Fruit fly (Drosophila melanogaster) whole organism, prepupa: Measurements from ENCODE around the gene Qsox4.

Experiments
- Blimp-1 ChIP-seq: fragments of 200-800 bp; sonication (Bioruptor generic); optimal IDR thresholded peaks from 3 replicates; lab custom pipeline; 2017; ENCODE audit warnings: missing biosample characterization, missing genetic modification characterization, mild to moderate bottlenecking, moderate library complexity, missing genetic modification reagents
- CG10631 ChIP-seq: fragments of 200-800 bp; sonication (Bioruptor generic); optimal IDR thresholded peaks from 2 replicates; lab custom pipeline; 2016; ENCODE audit warnings: missing biosample characterization, missing genetic modification characterization
- CG10669 ChIP-seq: fragments of 200-800 bp; sonication (Bioruptor generic); optimal IDR thresholded peaks from 3 replicates; lab custom pipeline; 2018; ENCODE audit warnings: missing biosample characterization, mild to moderate bottlenecking, missing genetic modification characterization, moderate library complexity
- CG11294 ChIP-seq: fragments of 200-800 bp; sonication (Bioruptor generic); IDR thresholded peaks from 2 replicates; pipeline ENCODE4 v1.3.6; 2022; ENCODE audit warnings: missing biosample characterization, missing genetic modification characterization
- CG11762 ChIP-seq: fragments of 200-800 bp; sonication (Bioruptor generic); optimal IDR thresholded peaks from 3 replicates; lab custom pipeline; 2016; ENCODE audit warnings: missing biosample characterization, missing genetic modification characterization; ENCODE audit not compliant: insufficient read depth
- CG15336 ChIP-seq: fragments of 200-800 bp; sonication (Bioruptor generic); IDR thresholded peaks from 2 replicates; pipeline ENCODE4 v1.3.6; 2022; ENCODE audit warnings: missing biosample characterization, missing genetic modification characterization
- CG16779 ChIP-seq: fragments of 200-800 bp; sonication (Bioruptor generic); optimal IDR thresholded peaks from 3 replicates; lab custom pipeline; 2017; ENCODE audit warnings: missing biosample characterization, mild to moderate bottlenecking, missing genetic modification characterization
- CG3032 ChIP-seq: fragments of 200-800 bp; optimal IDR thresholded peaks from 2 replicates; lab custom pipeline; 2019; ENCODE audit warnings: missing biosample characterization, mild to moderate bottlenecking, missing genetic modification characterization, moderate library complexity
- CG31627 ChIP-seq: fragments of 200-800 bp; sonication (Bioruptor generic); optimal IDR thresholded peaks from 3 replicates; lab custom pipeline; 2016; ENCODE audit warnings: missing biosample characterization, missing genetic modification characterization
- CG32006 ChIP-seq: fragments of 200-800 bp; sonication (Bioruptor generic); optimal IDR thresholded peaks from 3 replicates; lab custom pipeline; 2017; ENCODE audit warnings: missing biosample characterization, mild to moderate bottlenecking, missing genetic modification characterization
- CG4318 ChIP-seq: fragments of 200-800 bp; sonication (Bioruptor generic); optimal IDR thresholded peaks from 3 replicates; lab custom pipeline; 2017; ENCODE audit warnings: missing biosample characterization, mild to moderate bottlenecking, missing genetic modification characterization
- CG6163 ChIP-seq: fragments of 200-800 bp; sonication (Bioruptor generic); IDR thresholded peaks from 3 replicates; pipeline ENCODE4 v1.3.6; 2022; ENCODE audit warnings: missing biosample characterization, missing genetic modification characterization
- CG6276 ChIP-seq: fragments of 200-800 bp; sonication (Bioruptor generic); optimal IDR thresholded peaks from 2 replicates; lab custom pipeline; 2017; ENCODE audit warnings: missing biosample characterization, mild to moderate bottlenecking, missing genetic modification characterization
- CG6792 ChIP-seq: fragments of 200-800 bp; sonication (Bioruptor generic); optimal IDR thresholded peaks from 3 replicates; lab custom pipeline; 2016; ENCODE audit warnings: missing biosample characterization, missing genetic modification characterization
- CG6808 ChIP-seq: fragments of 200-800 bp; sonication (Bioruptor generic); optimal IDR thresholded peaks from 3 replicates; lab custom pipeline; 2017; ENCODE audit warnings: missing biosample characterization, missing genetic modification characterization, mild to moderate bottlenecking, moderate library complexity, missing genetic modification reagents
- CG7368 ChIP-seq: fragments of 200-800 bp; sonication (Bioruptor generic); optimal IDR thresholded peaks from 3 replicates; lab custom pipeline; 2016; ENCODE audit warnings: missing biosample characterization, missing genetic modification characterization
- CG8119 ChIP-seq: fragments of 200-800 bp; sonication (Bioruptor generic); IDR thresholded peaks from 3 replicates; pipeline ENCODE4 v1.3.6; 2022; ENCODE audit warnings: missing biosample characterization, missing genetic modification characterization
- CG8632 ChIP-seq: fragments of 200-800 bp; sonication (Bioruptor generic); optimal IDR thresholded peaks from 3 replicates; lab custom pipeline; 2016; ENCODE audit warnings: missing biosample characterization, missing genetic modification characterization
- CG9139 ChIP-seq: fragments of 200-800 bp; sonication (Bioruptor generic); optimal IDR thresholded peaks from 3 replicates; lab custom pipeline; 2017; ENCODE audit warnings: missing biosample characterization, mild to moderate bottlenecking, missing genetic modification characterization
- Eip78C ChIP-seq: fragments of 200-800 bp; sonication (Bioruptor generic); peaks from one replicate; lab custom pipeline; 2016; ENCODE audit warnings: missing biosample characterization, missing genetic modification characterization
- Eip93F ChIP-seq: fragments of 200-800 bp; sonication (Bioruptor generic); optimal IDR thresholded peaks from 2 replicates; lab custom pipeline; 2016; ENCODE audit warnings: missing biosample characterization, mild to moderate bottlenecking, missing genetic modification characterization
- Ets96B ChIP-seq: fragments of 200-800 bp; optimal IDR thresholded peaks from 2 replicates; lab custom pipeline; 2019; ENCODE audit warnings: missing biosample characterization, mild to moderate bottlenecking, missing genetic modification characterization, moderate library complexity
- Gug ChIP-seq: fragments of 200-800 bp; sonication (Bioruptor generic); IDR thresholded peaks from 2 replicates; pipeline ENCODE4 v1.3.6; 2022; ENCODE audit warnings: missing biosample characterization, missing genetic modification characterization
- Hr38 ChIP-seq: sonication (Bioruptor generic); optimal IDR thresholded peaks from 2 replicates; lab custom pipeline; 2016; ENCODE audit warnings: missing biosample characterization, missing genetic modification characterization
- Hr4 ChIP-seq: fragments of 200-800 bp; sonication (Bioruptor generic); optimal IDR thresholded peaks from 3 replicates; lab custom pipeline; 2016; ENCODE audit warnings: missing biosample characterization, missing genetic modification characterization
- Lpt ChIP-seq: fragments of 200-800 bp; sonication (Bioruptor generic); optimal IDR thresholded peaks from 3 replicates; lab custom pipeline; 2016; ENCODE audit warnings: missing biosample characterization, missing genetic modification characterization
- OdsH ChIP-seq: fragments of 200-800 bp; sonication (Bioruptor generic); optimal IDR thresholded peaks from 3 replicates; lab custom pipeline; 2016; ENCODE audit warnings: missing biosample characterization, missing genetic modification characterization
- Smox ChIP-seq: fragments of 200-800 bp; sonication (Bioruptor generic); optimal IDR thresholded peaks from 3 replicates; lab custom pipeline; 2016; ENCODE audit warnings: missing biosample characterization, missing genetic modification characterization
- Sox102F ChIP-seq: fragments of 200-800 bp; sonication (Bioruptor generic); optimal IDR thresholded peaks from 2 replicates; lab custom pipeline; 2016; ENCODE audit warnings: missing biosample characterization, mild to moderate bottlenecking, missing genetic modification characterization
- Sox14 ChIP-seq: fragments of 200-800 bp; sonication (Bioruptor generic); optimal IDR thresholded peaks from 3 replicates; lab custom pipeline; 2016; ENCODE audit warnings: missing biosample characterization, missing genetic modification characterization
- Sox15 ChIP-seq: fragments of 200-800 bp; sonication (Bioruptor generic); optimal IDR thresholded peaks from 3 replicates; lab custom pipeline; 2016; ENCODE audit warnings: missing biosample characterization, missing genetic modification characterization
- achi ChIP-seq: fragments of 200-800 bp; sonication (Bioruptor generic); optimal IDR thresholded peaks from 3 replicates; lab custom pipeline; 2016; ENCODE audit warnings: missing biosample characterization, missing genetic modification characterization
- cyc ChIP-seq: fragments of 200-800 bp; sonication (Bioruptor generic); optimal IDR thresholded peaks from 3 replicates; lab custom pipeline; 2016; ENCODE audit warnings: missing biosample characterization, missing genetic modification characterization
- dac ChIP-seq: fragments of 200-800 bp; sonication (Bioruptor generic); optimal IDR thresholded peaks from 2 replicates; lab custom pipeline; 2017; ENCODE audit warnings: missing biosample characterization, mild to moderate bottlenecking, missing genetic modification characterization
- dsx ChIP-seq: fragments of 200-800 bp; optimal IDR thresholded peaks from 3 replicates; lab custom pipeline; 2019; ENCODE audit warnings: missing biosample characterization, mild to moderate bottlenecking, missing genetic modification characterization, moderate library complexity; ENCODE audit not compliant: poor library complexity, severe bottlenecking
- eg ChIP-seq: fragments of 200-800 bp; sonication (Bioruptor generic); IDR thresholded peaks from 3 replicates; pipeline ENCODE4 v1.3.6; 2022; ENCODE audit warnings: missing biosample characterization, missing genetic modification characterization
- esn ChIP-seq: fragments of 200-800 bp; sonication (Bioruptor generic); optimal IDR thresholded peaks from 2 replicates; lab custom pipeline; 2016; ENCODE audit warnings: missing biosample characterization, mild to moderate bottlenecking, missing genetic modification characterization, moderate library complexity
- fd85E ChIP-seq: fragments of 200-800 bp; sonication (Bioruptor generic); optimal IDR thresholded peaks from 3 replicates; lab custom pipeline; 2016; ENCODE audit warnings: missing biosample characterization, missing genetic modification characterization
- fkh ChIP-seq: fragments of 200-800 bp; sonication (Bioruptor generic); optimal IDR thresholded peaks from 3 replicates; lab custom pipeline; 2017; ENCODE audit warnings: missing biosample characterization, mild to moderate bottlenecking, missing genetic modification characterization, moderate library complexity
- lz ChIP-seq: fragments of 200-800 bp; sonication (Bioruptor generic); optimal IDR thresholded peaks from 3 replicates; lab custom pipeline; 2016; ENCODE audit warnings: missing biosample characterization, missing genetic modification characterization
- pdm3 ChIP-seq: fragments of 200-800 bp; sonication (Bioruptor generic); optimal IDR thresholded peaks from 3 replicates; lab custom pipeline; 2016; ENCODE audit warnings: missing biosample characterization, missing genetic modification characterization
- ss ChIP-seq, 2 experiments: fragments of 200-800 bp; sonication (Bioruptor generic); optimal IDR thresholded peaks; 2 replicates in 1 of 2; 3 replicates in 1 of 2; lab custom pipeline; 2017 to 2018; ENCODE audit warnings: mild to moderate bottlenecking in 2 of 2, missing biosample characterization in 2 of 2, missing genetic modification characterization in 2 of 2, moderate library complexity in 1 of 2
- svp ChIP-seq: fragments of 200-800 bp; sonication (Bioruptor generic); peaks from one replicate; lab custom pipeline; 2016; ENCODE audit warnings: missing biosample characterization, missing genetic modification characterization
- topi ChIP-seq: fragments of 200-800 bp; sonication (Bioruptor generic); optimal IDR thresholded peaks from 3 replicates; lab custom pipeline; 2016; ENCODE audit warnings: missing biosample characterization, missing genetic modification characterization
- vri ChIP-seq: fragments of 200-800 bp; sonication (Bioruptor generic); optimal IDR thresholded peaks from 3 replicates; lab custom pipeline; 2016; ENCODE audit warnings: missing biosample characterization, mild to moderate bottlenecking, missing genetic modification characterization

Qsox4 gene

DNA sequence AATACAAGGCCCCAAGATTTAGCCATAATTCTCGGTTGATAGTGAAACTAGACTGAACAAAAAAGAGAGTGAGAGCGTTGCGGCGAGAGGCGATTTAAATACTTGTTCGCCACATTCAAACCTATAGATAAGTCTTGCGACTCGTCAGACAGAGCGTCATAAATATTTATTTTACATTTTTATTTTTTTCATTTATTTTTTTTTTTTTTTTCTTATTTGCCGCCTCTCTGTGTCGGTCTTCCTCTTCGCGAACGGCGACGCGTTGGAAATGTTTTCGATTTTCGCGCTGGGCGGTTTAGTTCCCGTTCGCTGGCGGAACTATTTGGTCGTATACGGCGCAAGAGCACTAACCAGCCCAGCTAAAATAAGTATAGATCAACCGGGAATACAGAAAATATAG is 25.5 kb downstream of the Qsox4 start (continued):
- TF ChIP-seq esn (GFP tag; lab: Kevin White, UChicago) = no peak
- peak; percentile 1 for TF ChIP-seq Eip93F
- TF ChIP-seq vri (GFP tag; lab: Kevin White, UChicago) = no peak
- no peak for TF ChIP-seq Sox102F (GFP tag; lab: Kevin White, UChicago)
- TF ChIP-seq CG6792 (GFP tag; lab: Kevin White, UChicago) = no peak

DNA sequence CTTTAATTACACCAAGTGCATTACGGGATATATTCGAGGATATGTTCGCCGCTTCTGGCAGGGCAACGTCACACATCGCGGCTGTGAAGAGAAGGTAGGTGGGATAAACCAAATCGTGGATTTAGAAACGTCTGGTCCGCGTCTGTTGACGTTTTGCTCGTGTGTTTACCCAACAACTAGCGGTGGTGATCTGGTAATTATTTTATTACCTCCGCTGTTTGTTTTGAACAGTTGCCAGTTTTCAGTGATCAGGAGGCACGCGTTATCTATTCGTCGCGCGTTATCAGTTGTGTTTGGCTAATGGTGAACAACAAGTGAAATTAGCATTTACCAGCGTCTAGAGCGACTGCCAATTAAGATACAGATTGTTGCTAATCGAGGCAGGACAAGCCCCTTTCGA is 26.5 kb downstream of the Qsox4 start:
- peak; percentile 93 for TF ChIP-seq fkh
- no peak for TF ChIP-seq ss (GFP tag; optimal IDR thresholded peaks at IDR 0.05; lab: Kevin White, UChicago)
- TF ChIP-seq eg (GFP tag; lab: Robert Waterston, UW) = 0 out of 3 replicates have a peak, but pooled peaks have one; percentile 9

DNA sequence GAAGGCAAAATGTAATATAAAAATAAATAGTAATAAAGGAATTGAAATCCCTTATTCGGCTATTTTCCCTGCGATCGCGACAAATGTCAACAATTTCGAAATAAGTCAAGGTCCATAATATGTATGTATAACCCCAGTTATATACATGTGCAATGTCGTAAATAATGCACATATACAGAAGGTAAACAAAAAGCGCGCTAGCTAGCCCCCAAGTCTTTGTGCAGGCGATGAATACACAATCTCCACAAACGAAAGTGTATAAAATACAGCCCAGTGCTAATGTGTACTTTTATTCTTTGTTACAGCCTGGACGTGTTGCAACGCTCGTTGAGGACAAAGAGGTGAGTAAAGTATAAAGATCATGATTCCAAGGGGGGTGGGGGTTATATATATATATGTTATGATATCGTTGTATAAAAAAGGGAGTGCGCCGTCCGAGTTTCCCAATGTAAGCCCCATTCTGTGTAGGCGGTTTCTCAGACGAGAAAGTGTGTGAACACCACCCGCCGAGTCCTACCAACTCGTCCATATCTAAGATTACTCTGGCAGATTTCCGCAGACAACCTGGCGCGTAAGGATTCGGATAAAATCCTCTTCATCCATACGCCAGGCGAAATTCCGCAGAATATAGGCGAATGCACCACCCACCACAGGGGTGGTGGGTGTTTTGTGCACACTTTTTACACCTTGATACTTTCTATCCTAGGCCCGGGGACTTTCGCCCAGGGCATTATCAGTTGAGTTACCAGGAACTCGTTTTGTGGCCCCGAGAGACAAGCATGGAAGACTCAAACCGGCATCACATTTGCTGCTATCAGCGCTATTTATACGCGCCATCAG is 27.3 kb downstream of the Qsox4 start:
- no peak for TF ChIP-seq Sox15 (GFP tag; lab: Kevin White, UChicago)
- no peak for TF ChIP-seq Hr4
- TF ChIP-seq OdsH (GFP tag; lab: Kevin White, UChicago) = no peak
- no peak for TF ChIP-seq CG3032 (tag; lab: Kevin White, UChicago)
- TF ChIP-seq CG6276 = peak; percentile 32
- TF ChIP-seq lz (GFP tag; lab: Kevin White, UChicago) = no peak
- peak; percentile 22 for TF ChIP-seq CG32006 (GFP tag; lab: Kevin White, UChicago)
- no peak for TF ChIP-seq cyc (GFP tag; lab: Kevin White, UChicago)
- no peak for TF ChIP-seq CG6792 (GFP tag; lab: Kevin White, UChicago)
- TF ChIP-seq CG15336 = peak; percentile 42; the same call in 1 of the 2 replicates
- TF ChIP-seq svp (GFP tag; lab: Kevin White, UChicago) = peak; percentile 88
- TF ChIP-seq CG4318 (GFP tag; lab: Kevin White, UChicago) = no peak
- TF ChIP-seq Sox102F (GFP tag; lab: Kevin White, UChicago) = peak; percentile 36
- TF ChIP-seq esn (GFP tag; lab: Kevin White, UChicago) = peak; percentile 14
- TF ChIP-seq CG11762 (GFP tag; lab: Kevin White, UChicago) = no peak
- TF ChIP-seq CG8119 (GFP tag; lab: Robert Waterston, UW) = peak; percentile 37; the same call in 2 of the 3 replicates
- no peak for TF ChIP-seq dac (GFP tag; lab: Kevin White, UChicago)
- TF ChIP-seq CG9139 (GFP tag; lab: Kevin White, UChicago) = peak; percentile 38
- peak; percentile 84 for TF ChIP-seq Eip78C (GFP tag; lab: Kevin White, UChicago)
- TF ChIP-seq CG6163 (GFP tag; lab: Robert Waterston, UW) = peak; percentile 40; the same call in 1 of the 3 replicates
- TF ChIP-seq CG16779 (tag; lab: Kevin White, UChicago) = peak; percentile 41
- TF ChIP-seq fd85E = no peak
- no peak for TF ChIP-seq achi (GFP tag; lab: Kevin White, UChicago)
- TF ChIP-seq pdm3 = no peak
- no peak for TF ChIP-seq CG8632 (GFP tag; lab: Kevin White, UChicago)
- TF ChIP-seq Lpt (GFP tag; lab: Kevin White, UChicago) = peak; percentile 26
- TF ChIP-seq Smox (GFP tag; lab: Kevin White, UChicago) = no peak
- TF ChIP-seq Ets96B (tag; lab: Kevin White, UChicago) = no peak
- TF ChIP-seq CG7368 (GFP tag; lab: Kevin White, UChicago) = no peak
- TF ChIP-seq CG11294 = no peak
- TF ChIP-seq topi (GFP tag; lab: Kevin White, UChicago) = no peak
- TF ChIP-seq ss (GFP tag; optimal IDR thresholded peaks at IDR 0.05; lab: Kevin White, UChicago) = peak; percentile 59 to 67
- no peak for TF ChIP-seq Gug (GFP tag; lab: Robert Waterston, UW)
- TF ChIP-seq CG10669 (GFP tag; lab: Kevin White, UChicago) = no peak
- TF ChIP-seq CG31627 (GFP tag; lab: Kevin White, UChicago) = no peak
- peak; percentile 52 for TF ChIP-seq dsx
- no peak; the same call in 2 of the 3 replicates for TF ChIP-seq eg (GFP tag; lab: Robert Waterston, UW)
- peak; percentile 63 for TF ChIP-seq CG6808 (GFP tag; lab: Kevin White, UChicago)
- TF ChIP-seq Hr38 (GFP tag; lab: Kevin White, UChicago) = no peak
- TF ChIP-seq Sox14 = peak; percentile 95
- no peak for TF ChIP-seq CG10631 (GFP tag; lab: Kevin White, UChicago)
- TF ChIP-seq Blimp-1 (GFP tag; lab: Kevin White, UChicago) = peak; percentile 72
- peak; percentile 16 for TF ChIP-seq fkh
